Worm (Caenorhabditis elegans): ENCODE data around the gene scl-8.

- TF ChIP-seq ama-1 (optimal IDR thresholded peaks at IDR 0.05) (peak; percentile 86), ztf-4 (tag; optimal IDR thresholded peaks at IDR 0.05) (peak; percentile 55), lin-39 (tag; optimal IDR thresholded peaks at IDR 0.05) (no peak), R02D3.7 (tag; optimal IDR thresholded peaks at IDR 0.05) (no peak), pha-4 (tag; optimal IDR thresholded peaks at IDR 0.05) (peak; percentile 24), snpc-4 (tag; optimal IDR thresholded peaks at IDR 0.05) (no peak), lin-15B (tag; optimal IDR thresholded peaks at IDR 0.05) (no peak), unc-62 (GFP tag; optimal IDR thresholded peaks at IDR 0.05) (no peak), mdl-1 (tag; optimal IDR thresholded peaks at IDR 0.05) (no peak), elt-2 (tag; optimal IDR thresholded peaks at IDR 0.05) (no peak), ceh-9 (tag; optimal IDR thresholded peaks at IDR 0.05) (no peak), nhr-237 (tag; optimal IDR thresholded peaks at IDR 0.05) (no peak), zag-1 (tag; optimal IDR thresholded peaks at IDR 0.05) (no peak), nhr-76 (tag; optimal IDR thresholded peaks at IDR 0.05) (no peak)
Observed at ce11 chrIV:13082836-13083763, 11.6 kb downstream of the scl-8 start.

All from whole organism, L3 larva.